Fruit fly (Drosophila melanogaster) whole organism, embryonic: ENCODE results near the gene CG32462.

Experiments
- ATbp ChIP-seq: fragments of 200-800 bp; sonication (Bioruptor generic); optimal IDR thresholded peaks from 2 replicates; lab custom pipeline; 2017; ENCODE audit warnings: missing biosample characterization, mild to moderate bottlenecking, missing genetic modification characterization, missing genetic modification reagents
- Blimp-1 ChIP-seq: fragments of 200-800 bp; sonication (Bioruptor generic); optimal IDR thresholded peaks from 3 replicates; lab custom pipeline; 2018; ENCODE audit warnings: missing biosample characterization, missing genetic modification characterization, mild to moderate bottlenecking, moderate library complexity, missing genetic modification reagents
- CG10366 ChIP-seq: fragments of 200-800 bp; sonication (Bioruptor generic); IDR thresholded peaks from 2 replicates; pipeline ENCODE4 v1.3.6; 2022; ENCODE audit warnings: missing biosample characterization, missing genetic modification characterization
- CG10654 ChIP-seq: fragments of 200-800 bp; sonication (Bioruptor generic); optimal IDR thresholded peaks from 2 replicates; lab custom pipeline; 2016; ENCODE audit warnings: missing biosample characterization, missing genetic modification characterization
- CG11695 ChIP-seq: fragments of 200-800 bp; sonication (Bioruptor generic); IDR thresholded peaks from 3 replicates; pipeline ENCODE4 v1.3.6; 2022; ENCODE audit warnings: missing biosample characterization, missing genetic modification characterization
- CG12104 ChIP-seq: fragments of 200-800 bp; sonication (Bioruptor generic); optimal IDR thresholded peaks from 3 replicates; lab custom pipeline; 2016; ENCODE audit warnings: missing biosample characterization, missing genetic modification characterization
- CG12155 ChIP-seq: fragments of 200-800 bp; sonication (Bioruptor generic); optimal IDR thresholded peaks from 3 replicates; lab custom pipeline; 2016; ENCODE audit warnings: missing biosample characterization, missing genetic modification characterization
- CG12391 ChIP-seq: fragments of 200-800 bp; sonication (Bioruptor generic); optimal IDR thresholded peaks from 3 replicates; lab custom pipeline; 2018; ENCODE audit warnings: missing biosample characterization, mild to moderate bottlenecking, missing genetic modification characterization, moderate library complexity
- CG14965 ChIP-seq: fragments of 200-800 bp; sonication (Bioruptor generic); optimal IDR thresholded peaks from 2 replicates; lab custom pipeline; 2016; ENCODE audit warnings: missing biosample characterization, missing genetic modification characterization, borderline replicate concordance
- CG15073 ChIP-seq: fragments of 200-800 bp; sonication (Bioruptor generic); optimal IDR thresholded peaks from 2 replicates; lab custom pipeline; 2016; ENCODE audit warnings: missing biosample characterization, missing genetic modification characterization
- CG17361 ChIP-seq: fragments of 200-800 bp; sonication (Bioruptor generic); IDR thresholded peaks from 3 replicates; pipeline ENCODE4 v1.3.6; 2022; ENCODE audit warnings: missing biosample characterization, missing genetic modification characterization
- CG18011 ChIP-seq: fragments of 200-800 bp; sonication (Bioruptor generic); optimal IDR thresholded peaks from 2 replicates; lab custom pipeline; 2017; ENCODE audit warnings: missing biosample characterization, missing genetic modification characterization, mild to moderate bottlenecking, moderate library complexity, missing genotype
- CG2199 ChIP-seq: fragments of 200-800 bp; sonication (Bioruptor generic); IDR thresholded peaks from 3 replicates; pipeline ENCODE4 v1.3.6; 2022; ENCODE audit warnings: missing biosample characterization, missing genetic modification characterization
- CG32532 ChIP-seq: fragments of 200-800 bp; sonication (Bioruptor generic); IDR thresholded peaks from 2 replicates; pipeline ENCODE4 v1.3.6; 2022; ENCODE audit warnings: missing biosample characterization, missing genetic modification characterization
- CG3838 ChIP-seq: fragments of 200-800 bp; sonication (Bioruptor generic); optimal IDR thresholded peaks from 3 replicates; lab custom pipeline; 2016; ENCODE audit warnings: missing biosample characterization, missing genetic modification characterization
- CG4617 ChIP-seq: fragments of 200-800 bp; sonication (Bioruptor generic); optimal IDR thresholded peaks from 3 replicates; lab custom pipeline; 2016; ENCODE audit warnings: missing biosample characterization, missing genetic modification characterization, borderline replicate concordance
- CG4854 ChIP-seq: fragments of 200-800 bp; sonication (Bioruptor generic); optimal IDR thresholded peaks from 2 replicates; lab custom pipeline; 2016; ENCODE audit warnings: missing biosample characterization, missing genetic modification characterization, inconsistent platforms
- CG7357 ChIP-seq: fragments of 200-800 bp; sonication (Bioruptor generic); IDR thresholded peaks from 3 replicates; pipeline ENCODE4 v1.3.6; 2022; ENCODE audit warnings: missing biosample characterization, missing genetic modification characterization
- CG9727 ChIP-seq: fragments of 200-800 bp; sonication (Bioruptor generic); optimal IDR thresholded peaks from 3 replicates; lab custom pipeline; 2017; ENCODE audit warnings: missing biosample characterization, mild to moderate bottlenecking, missing genetic modification characterization
- CG9797 ChIP-seq: fragments of 200-800 bp; sonication (Bioruptor generic); optimal IDR thresholded peaks from 3 replicates; lab custom pipeline; 2018; ENCODE audit warnings: missing biosample characterization, mild to moderate bottlenecking, missing genetic modification characterization
- H2.0 ChIP-seq: fragments of 200-800 bp; sonication (Bioruptor generic); IDR thresholded peaks from 2 replicates; pipeline ENCODE4 v1.3.6; 2022; ENCODE audit warnings: missing biosample characterization, missing genetic modification characterization
- HmgD ChIP-seq: fragments of 200-800 bp; sonication (Bioruptor generic); optimal IDR thresholded peaks from 3 replicates; lab custom pipeline; 2016; ENCODE audit warnings: missing biosample characterization, missing genetic modification characterization
- Hmr ChIP-seq: fragments of 200-800 bp; sonication (Bioruptor generic); optimal IDR thresholded peaks from 3 replicates; lab custom pipeline; 2017; ENCODE audit warnings: mild to moderate bottlenecking, missing biosample characterization, missing genetic modification reagents, missing genetic modification characterization
- MESR4 ChIP-seq: fragments of 200-800 bp; sonication (Bioruptor generic); optimal IDR thresholded peaks from 2 replicates; lab custom pipeline; 2018; ENCODE audit warnings: missing biosample characterization, mild to moderate bottlenecking, missing genetic modification characterization, moderate library complexity
- NK7.1 ChIP-seq: fragments of 200-800 bp; sonication (Bioruptor generic); optimal IDR thresholded peaks from 3 replicates; lab custom pipeline; 2016; ENCODE audit warnings: missing biosample characterization, missing genetic modification characterization
- Nf-YB ChIP-seq: fragments of 200-800 bp; sonication (Bioruptor generic); optimal IDR thresholded peaks from 3 replicates; lab custom pipeline; 2019; ENCODE audit warnings: missing biosample characterization, mild to moderate bottlenecking, missing genetic modification characterization, moderate library complexity
- Rx ChIP-seq: fragments of 200-800 bp; sonication (Bioruptor generic); IDR thresholded peaks from 2 replicates; pipeline ENCODE4 v1.3.6; 2022; ENCODE audit warnings: missing biosample characterization, missing genetic modification characterization
- YL-1 ChIP-seq: fragments of 200-800 bp; sonication (Bioruptor generic); optimal IDR thresholded peaks from 3 replicates; lab custom pipeline; 2017; ENCODE audit warnings: missing biosample characterization, mild to moderate bottlenecking, missing genetic modification characterization
- ase ChIP-seq: fragments of 200-800 bp; sonication (Bioruptor generic); IDR thresholded peaks from 3 replicates; pipeline ENCODE4 v1.3.6; 2022; ENCODE audit warnings: missing biosample characterization, missing genetic modification characterization
- ato ChIP-seq: fragments of 200-800 bp; sonication (Bioruptor generic); IDR thresholded peaks from 2 replicates; pipeline ENCODE4 v1.3.6; 2022; ENCODE audit warnings: missing biosample characterization, missing genetic modification characterization; ENCODE audit not compliant: partially characterized antibody
- corto ChIP-seq: fragments of 200-800 bp; sonication (Bioruptor generic); optimal IDR thresholded peaks from 2 replicates; lab custom pipeline; 2016; ENCODE audit warnings: missing biosample characterization, mild to moderate bottlenecking, missing genetic modification characterization, moderate library complexity
- croc ChIP-seq: fragments of 200-800 bp; sonication (Bioruptor generic); conservative IDR thresholded peaks from 3 replicates; pipeline ENCODE4 v1.3.6; 2022; ENCODE audit warnings: missing biosample characterization, missing genetic modification characterization
- grn ChIP-seq: fragments of 200-800 bp; sonication (Bioruptor generic); optimal IDR thresholded peaks from 3 replicates; lab custom pipeline; 2017; ENCODE audit warnings: missing biosample characterization, missing genetic modification characterization
- gsb ChIP-seq: fragments of 200-800 bp; sonication (Bioruptor generic); IDR thresholded peaks from 2 replicates; pipeline ENCODE4 v1.3.6; 2022; ENCODE audit warnings: missing biosample characterization, missing genetic modification characterization
- hkb ChIP-seq, 2 experiments: fragments of 200-800 bp in 1 of 2; fragments of >200 bp in 1 of 2; sonication (Bioruptor generic) in 1 of 2; IDR thresholded peaks in 1 of 2; optimal IDR thresholded peaks in 1 of 2; 2 replicates each; pipeline versions ENCODE4 v1.3.6 to Lab custom; 2017 to 2022; ENCODE audit warnings: missing biosample characterization in 1 of 2, missing genetic modification characterization in 1 of 2
- kni ChIP-seq: fragments of 200-800 bp; sonication (Bioruptor generic); optimal IDR thresholded peaks from 3 replicates; lab custom pipeline; 2017; ENCODE audit warnings: mild to moderate bottlenecking, missing biosample characterization, missing genetic modification reagents, missing genetic modification characterization
- knrl ChIP-seq: fragments of 200-800 bp; sonication (Bioruptor generic); IDR thresholded peaks from 3 replicates; pipeline ENCODE4 v1.3.6; 2022; ENCODE audit warnings: missing biosample characterization, missing genetic modification characterization; ENCODE audit not compliant: partially characterized antibody
- nerfin-2 ChIP-seq: fragments of 200-800 bp; sonication (Bioruptor generic); IDR thresholded peaks from 2 replicates; pipeline ENCODE4 v1.3.6; 2022; ENCODE audit warnings: missing biosample characterization, missing genetic modification characterization; ENCODE audit not compliant: partially characterized antibody
- phol ChIP-seq: fragments of 200-800 bp; sonication (Bioruptor generic); optimal IDR thresholded peaks from 3 replicates; lab custom pipeline; 2018; ENCODE audit warnings: missing biosample characterization, mild to moderate bottlenecking, missing genetic modification characterization, moderate library complexity
- pita ChIP-seq: fragments of 200-800 bp; sonication (Bioruptor generic); optimal IDR thresholded peaks from 2 replicates; lab custom pipeline; 2017; ENCODE audit warnings: missing biosample characterization, mild to moderate bottlenecking, missing genetic modification characterization
- row ChIP-seq: fragments of 200-800 bp; sonication (Bioruptor generic); IDR thresholded peaks from 3 replicates; pipeline ENCODE4 v1.3.6; 2022; ENCODE audit warnings: missing biosample characterization, missing genetic modification characterization
- scrt ChIP-seq: fragments of 200-800 bp; sonication (Bioruptor generic); optimal IDR thresholded peaks from 2 replicates; lab custom pipeline; 2018; ENCODE audit warnings: missing biosample characterization, mild to moderate bottlenecking, missing genetic modification characterization, moderate library complexity
- shn ChIP-seq: fragments of 200-800 bp; sonication (Bioruptor generic); optimal IDR thresholded peaks from 3 replicates; lab custom pipeline; 2016; ENCODE audit warnings: missing biosample characterization, missing genetic modification characterization
- sr ChIP-seq: fragments of 200-800 bp; sonication (Bioruptor generic); IDR thresholded peaks from 3 replicates; pipeline ENCODE4 v1.3.6; 2022; ENCODE audit warnings: missing biosample characterization, missing genetic modification characterization
- ssp ChIP-seq: fragments of 200-800 bp; sonication (Bioruptor generic); IDR thresholded peaks from 2 replicates; pipeline ENCODE4 v1.3.6; 2022; ENCODE audit warnings: missing biosample characterization, missing genetic modification characterization
- tio ChIP-seq: fragments of 200-800 bp; sonication (Bioruptor generic); optimal IDR thresholded peaks from 2 replicates; lab custom pipeline; 2017; ENCODE audit warnings: missing biosample characterization, missing genetic modification characterization, inconsistent platforms
- tna ChIP-seq: fragments of 200-800 bp; sonication (Bioruptor generic); IDR thresholded peaks from 2 replicates; pipeline ENCODE4 v1.3.6; 2022; ENCODE audit warnings: missing biosample characterization, missing genetic modification characterization; ENCODE audit not compliant: partially characterized antibody
- trem ChIP-seq: fragments of 200-800 bp; optimal IDR thresholded peaks from 3 replicates; lab custom pipeline; 2019; ENCODE audit warnings: missing biosample characterization, mild to moderate bottlenecking, missing genetic modification characterization, moderate library complexity
- wek ChIP-seq: fragments of 200-800 bp; sonication (Bioruptor generic); optimal IDR thresholded peaks from 3 replicates; lab custom pipeline; 2018; ENCODE audit warnings: missing biosample characterization, mild to moderate bottlenecking, missing genetic modification characterization, moderate library complexity

CG32462 gene

DNA sequence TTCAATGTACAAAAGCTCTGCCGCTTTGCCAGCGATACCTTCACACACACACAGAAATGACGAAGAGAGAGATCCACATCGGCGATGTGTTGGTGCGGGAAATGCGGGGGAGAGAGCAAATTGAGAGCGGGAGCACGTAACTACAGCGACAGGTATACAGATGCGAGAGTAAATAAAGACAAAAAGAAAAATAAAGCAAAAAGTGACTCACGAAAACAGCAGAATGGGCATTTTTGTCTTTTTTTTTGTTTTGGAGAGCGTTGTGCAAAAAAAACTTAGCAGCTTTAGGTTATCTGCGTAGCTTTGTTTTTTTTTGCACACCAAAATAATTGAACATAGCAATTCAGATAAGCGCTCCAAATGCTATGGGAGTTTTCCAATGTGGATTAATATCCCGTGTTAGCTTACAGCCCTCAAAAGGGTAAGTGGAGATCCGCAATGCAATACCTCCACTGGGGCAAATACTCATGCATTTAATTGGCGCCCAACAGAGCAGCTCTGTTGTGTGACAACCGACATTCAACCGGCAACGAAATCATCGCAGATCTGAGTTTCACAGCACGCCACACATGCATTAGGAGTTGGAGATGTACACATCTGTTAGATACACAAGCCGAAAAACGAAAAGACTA lies 30.7 kb downstream of the CG32462 start:
- TF ChIP-seq gsb (GFP tag; lab: Robert Waterston, UW) (no peak), tna (GFP tag; lab: Robert Waterston, UW) (no peak), tio (no peak), CG32532 (GFP tag; lab: Robert Waterston, UW) (peak; percentile 59; the same call in 1 of the 2 replicates), knrl (no peak), CG15073 (no peak), pita (GFP tag; lab: Kevin White, UChicago) (no peak), Rx (GFP tag; lab: Robert Waterston, UW) (no peak), Hmr (GFP tag; lab: Kevin White, UChicago) (peak; percentile 13), YL-1 (GFP tag; lab: Kevin White, UChicago) (peak; percentile 10), CG10366 (GFP tag; lab: Robert Waterston, UW) (no peak), scrt (peak; percentile 18), CG9797 (GFP tag; lab: Kevin White, UChicago) (no peak), wek (no peak), CG2199 (GFP tag; lab: Robert Waterston, UW) (no peak), hkb (optimal IDR thresholded peaks at IDR 0.05; lab: Kevin White, UChicago) (no peak), hkb (GFP tag; IDR thresholded peaks at IDR 0.05; lab: Robert Waterston, UW) (0 out of 2 replicates have a peak, but pooled peaks have one; percentile 16), trem (tag; lab: Kevin White, UChicago) (no peak), corto (GFP tag; lab: Kevin White, UChicago) (peak; percentile 89), sr (GFP tag; lab: Robert Waterston, UW) (no peak), H2.0 (GFP tag; lab: Robert Waterston, UW) (no peak), CG10654 (GFP tag; lab: Kevin White, UChicago) (no peak), shn (GFP tag; lab: Kevin White, UChicago) (no peak), HmgD (no peak), NK7.1 (GFP tag; lab: Kevin White, UChicago) (no peak), CG17361 (GFP tag; lab: Robert Waterston, UW) (peak; percentile 75; the same call in 2 of the 3 replicates), CG12391 (tag; lab: Kevin White, UChicago) (no peak), MESR4 (GFP tag; lab: Kevin White, UChicago) (no peak), ato (GFP tag; lab: Robert Waterston, UW) (no peak), row (GFP tag; lab: Robert Waterston, UW) (no peak), CG3838 (GFP tag; lab: Kevin White, UChicago) (no peak), kni (GFP tag; lab: Kevin White, UChicago) (no peak), Nf-YB (GFP tag; lab: Kevin White, UChicago) (no peak), CG4617 (GFP tag; lab: Kevin White, UChicago) (no peak), ssp (GFP tag; lab: Robert Waterston, UW) (peak; percentile 43; the same call in 1 of the 2 replicates), CG7357 (peak; percentile 71), CG9727 (GFP tag; lab: Kevin White, UChicago) (no peak), ase (GFP tag; lab: Robert Waterston, UW) (no peak), ATbp (no peak), Blimp-1 (no peak), CG14965 (GFP tag; lab: Kevin White, UChicago) (no peak), CG4854 (GFP tag; lab: Kevin White, UChicago) (no peak), croc (GFP tag; lab: Robert Waterston, UW) (no peak), CG12155 (GFP tag; lab: Kevin White, UChicago) (no peak), CG11695 (no peak), nerfin-2 (no peak), phol (tag; lab: Kevin White, UChicago) (no peak), CG12104 (GFP tag; lab: Kevin White, UChicago) (no peak), grn (GFP tag; lab: Kevin White, UChicago) (no peak), CG18011 (GFP tag; lab: Kevin White, UChicago) (no peak)
